Fruit fly (Drosophila melanogaster) whole organism, wandering third instar larva: Measurements from ENCODE around the gene CG31089.

Experiments
- CG32264 ChIP-seq: fragments of 200-800 bp; sonication (Bioruptor generic); optimal IDR thresholded peaks from 2 replicates; lab custom pipeline; 2016; ENCODE audit warnings: missing biosample characterization, missing genetic modification characterization
- CG9705 ChIP-seq: fragments of 200-800 bp; sonication (Bioruptor generic); optimal IDR thresholded peaks from 2 replicates; lab custom pipeline; 2018; ENCODE audit warnings: missing biosample characterization, mild to moderate bottlenecking, missing genetic modification characterization
- CrebA ChIP-seq: fragments of 200-800 bp; sonication (Bioruptor generic); optimal IDR thresholded peaks from 2 replicates; lab custom pipeline; 2016; ENCODE audit warnings: missing biosample characterization, mild to moderate bottlenecking, missing genetic modification characterization, borderline replicate concordance
- Dfd ChIP-seq: fragments of >200 bp; optimal IDR thresholded peaks from 2 replicates; lab custom pipeline; 2017; ENCODE audit warnings: missing biosample characterization, missing genetic modification characterization
- Dif ChIP-seq: fragments of 200-275, 200-300 bp; sonication (Bioruptor generic); optimal IDR thresholded peaks from 2 replicates; lab custom pipeline; 2018; ENCODE audit warnings: missing biosample characterization, missing genetic modification characterization; ENCODE audit not compliant: partially characterized antibody
- GATAd ChIP-seq: sonication (Bioruptor generic); optimal IDR thresholded peaks from 2 replicates; lab custom pipeline; 2016; ENCODE audit warnings: missing biosample characterization, missing genetic modification characterization
- HLH106 ChIP-seq: fragments of 200-800 bp; optimal IDR thresholded peaks from 3 replicates; lab custom pipeline; 2019; ENCODE audit warnings: missing biosample characterization, mild to moderate bottlenecking, missing genetic modification characterization, moderate library complexity
- Hnf4 ChIP-seq: fragments of 200-800 bp; sonication (Bioruptor generic); optimal IDR thresholded peaks from 2 replicates; lab custom pipeline; 2016; ENCODE audit warnings: missing biosample characterization, mild to moderate bottlenecking, missing genetic modification characterization
- Hr83 ChIP-seq: fragments of 200-300 bp; sonication (Bioruptor generic); optimal IDR thresholded peaks from 2 replicates; lab custom pipeline; 2016; ENCODE audit warnings: missing biosample characterization, mild to moderate bottlenecking, missing genetic modification characterization, moderate library complexity; ENCODE audit not compliant: poor library complexity, severe bottlenecking
- Jra ChIP-seq: sonication (Bioruptor generic); optimal IDR thresholded peaks from 2 replicates; lab custom pipeline; 2016; ENCODE audit warnings: missing biosample characterization, missing genetic modification characterization
- Myc ChIP-seq: fragments of >200 bp; optimal IDR thresholded peaks from 2 replicates; lab custom pipeline; 2017
- OdsH ChIP-seq: fragments of 200-800 bp; sonication (Bioruptor generic); optimal IDR thresholded peaks from 2 replicates; lab custom pipeline; 2016; ENCODE audit warnings: missing biosample characterization, mild to moderate bottlenecking, missing genetic modification characterization
- Rel ChIP-seq, 2 experiments: fragments of 200-800 bp; sonication (Bioruptor generic) in 1 of 2; optimal IDR thresholded peaks; 2 replicates in 1 of 2; 3 replicates in 1 of 2; lab custom pipeline; 2016 to 2019; ENCODE audit warnings: mild to moderate bottlenecking in 2 of 2, missing biosample characterization in 2 of 2, missing genetic modification characterization in 2 of 2, moderate library complexity in 1 of 2
- Sp1 ChIP-seq: fragments of 200-800 bp; sonication (Bioruptor generic); optimal IDR thresholded peaks from 3 replicates; lab custom pipeline; 2019; ENCODE audit warnings: missing biosample characterization, mild to moderate bottlenecking, missing genetic modification characterization, moderate library complexity
- br ChIP-seq: fragments of 200-800 bp; sonication (Bioruptor generic); optimal IDR thresholded peaks from 2 replicates; lab custom pipeline; 2016; ENCODE audit warnings: missing biosample characterization, missing genetic modification characterization
- brk ChIP-seq: fragments of 200-800 bp; sonication (Bioruptor generic); optimal IDR thresholded peaks from 2 replicates; lab custom pipeline; 2016; ENCODE audit warnings: missing biosample characterization, mild to moderate bottlenecking, missing genetic modification characterization
- dl ChIP-seq, 2 experiments: fragments of 175-275, 200-275 bp in 1 of 2; fragments of 200-275 bp in 1 of 2; sonication (Bioruptor generic); optimal IDR thresholded peaks; lab custom pipeline; 2018; ENCODE audit warnings: mild to moderate bottlenecking in 2 of 2, missing biosample characterization in 2 of 2, missing genetic modification characterization in 2 of 2, moderate library complexity in 2 of 2; ENCODE audit not compliant: partially characterized antibody in 2 of 2, insufficient read depth in 1 of 2
- dmrt93B ChIP-seq: fragments of 200-800 bp; sonication (Bioruptor generic); optimal IDR thresholded peaks from 2 replicates; lab custom pipeline; 2018; ENCODE audit warnings: missing biosample characterization, mild to moderate bottlenecking, missing genetic modification characterization
- dsf ChIP-seq: sonication (Bioruptor generic); optimal IDR thresholded peaks from 2 replicates; lab custom pipeline; 2016; ENCODE audit warnings: missing biosample characterization, missing genetic modification characterization, borderline replicate concordance
- ey ChIP-seq: fragments of 200-800 bp; sonication (Bioruptor generic); optimal IDR thresholded peaks from 2 replicates; lab custom pipeline; 2016; ENCODE audit warnings: missing biosample characterization, missing genetic modification characterization
- foxo ChIP-seq, 2 experiments: fragments of 200-800 bp; sonication (Bioruptor generic); optimal IDR thresholded peaks; 2 replicates in 1 of 2; 3 replicates in 1 of 2; lab custom pipeline; 2016 to 2017; ENCODE audit warnings: missing biosample characterization in 2 of 2, missing genetic modification characterization in 2 of 2
- h ChIP-seq: fragments of 200-800 bp; sonication (Bioruptor generic); optimal IDR thresholded peaks from 3 replicates; lab custom pipeline; 2016; ENCODE audit warnings: missing biosample characterization, mild to moderate bottlenecking, missing genetic modification characterization
- jim ChIP-seq: fragments of 175-275, 200-325 bp; sonication (Bioruptor generic); optimal IDR thresholded peaks from 2 replicates; lab custom pipeline; 2016; ENCODE audit warnings: missing biosample characterization, mild to moderate bottlenecking, missing genetic modification characterization
- lola ChIP-seq: fragments of >200 bp; optimal IDR thresholded peaks from 2 replicates; lab custom pipeline; 2017; ENCODE audit warnings: missing biosample characterization, missing genetic modification characterization
- pan ChIP-seq: fragments of >200 bp; optimal IDR thresholded peaks from 2 replicates; lab custom pipeline; 2017
- psq ChIP-seq: fragments of 200-800 bp; sonication (Bioruptor generic); optimal IDR thresholded peaks from 3 replicates; lab custom pipeline; 2017; ENCODE audit warnings: missing biosample characterization, mild to moderate bottlenecking, missing genetic modification characterization, moderate library complexity
- rgr ChIP-seq: fragments of 200-800 bp; sonication (Bioruptor generic); optimal IDR thresholded peaks from 3 replicates; lab custom pipeline; 2016; ENCODE audit warnings: missing biosample characterization, mild to moderate bottlenecking, missing genetic modification characterization
- sage ChIP-seq: fragments of 200-800 bp; sonication (Bioruptor generic); optimal IDR thresholded peaks from 2 replicates; lab custom pipeline; 2016; ENCODE audit warnings: missing biosample characterization, mild to moderate bottlenecking, missing genetic modification characterization
- sv ChIP-seq: fragments of 200-800 bp; sonication (Bioruptor generic); optimal IDR thresholded peaks from 3 replicates; lab custom pipeline; 2016; ENCODE audit warnings: missing biosample characterization, missing genetic modification characterization
- tai ChIP-seq: sonication (Bioruptor generic); optimal IDR thresholded peaks from 2 replicates; lab custom pipeline; 2016; ENCODE audit warnings: missing biosample characterization, missing genetic modification characterization
- usp ChIP-seq: fragments of >200 bp; optimal IDR thresholded peaks from 2 replicates; lab custom pipeline; 2017; ENCODE audit warnings: missing biosample characterization, missing genetic modification characterization
- woc ChIP-seq: sonication (Bioruptor generic); optimal IDR thresholded peaks from 2 replicates; lab custom pipeline; 2016; ENCODE audit warnings: missing biosample characterization, mild to moderate bottlenecking, missing genetic modification characterization

Gene CG31089

DNA sequence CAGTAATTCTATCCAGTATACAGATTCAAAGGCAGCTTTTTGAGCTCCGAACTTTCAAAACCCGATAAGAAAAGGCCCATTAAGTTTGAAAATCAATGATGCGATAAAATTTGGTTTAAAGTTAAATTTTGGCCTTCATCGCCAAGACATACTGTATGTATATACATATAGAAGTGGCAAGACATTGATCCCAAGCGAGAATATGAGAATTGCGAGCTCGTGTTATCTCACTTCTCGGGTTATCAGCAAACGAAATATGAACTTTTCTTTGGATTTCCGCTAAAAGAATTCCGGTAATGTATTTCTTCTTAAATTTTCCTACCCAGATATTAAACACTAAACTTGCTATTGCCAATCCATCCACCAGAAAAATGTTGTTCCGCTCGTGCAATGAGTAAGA is 25.4 kb upstream of the CG31089 start:
- TF ChIP-seq Hnf4 (GFP tag; lab: Kevin White, UChicago) (no peak), jim (GFP tag; lab: Kevin White, UChicago) (no peak), ey (GFP tag; lab: Kevin White, UChicago) (no peak), dl (GFP tag; optimal IDR thresholded peaks at IDR 0.05; lab: Kevin White, UChicago; ENCODE audit: insufficient read depth in 1 of 2, partially characterized antibody in 2 of 2) (no peak), GATAd (GFP tag; lab: Kevin White, UChicago) (no peak), tai (no peak), h (GFP tag; lab: Kevin White, UChicago) (no peak), rgr (no peak), HLH106 (tag; lab: Kevin White, UChicago) (no peak), Jra (no peak), brk (GFP tag; lab: Kevin White, UChicago) (no peak), Dif (no peak), sv (no peak), Rel (GFP tag; optimal IDR thresholded peaks at IDR 0.05; lab: Kevin White, UChicago) (no peak), Rel (tag; optimal IDR thresholded peaks at IDR 0.05; lab: Kevin White, UChicago) (no peak), usp (GFP tag; lab: Kevin White, UChicago) (no peak), OdsH (GFP tag; lab: Kevin White, UChicago) (no peak)

DNA sequence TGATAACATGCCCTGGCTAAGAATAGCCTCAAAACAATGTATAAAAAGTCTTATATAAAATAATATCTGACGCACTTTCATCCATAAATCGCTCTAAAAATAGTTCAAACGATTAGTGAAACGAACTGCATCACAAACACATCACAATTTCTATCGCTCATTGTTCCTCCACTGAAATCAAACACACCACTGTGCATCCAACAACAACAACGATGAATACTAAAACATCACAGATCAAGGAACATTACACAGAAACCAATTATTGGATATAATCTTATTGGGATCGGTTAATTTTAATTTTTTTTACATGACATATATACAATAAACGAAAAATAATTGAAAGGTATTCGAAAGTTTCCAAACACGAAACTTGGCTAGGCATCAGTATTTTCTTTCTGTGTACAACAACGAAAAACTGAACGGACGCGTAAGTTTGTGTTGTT is 23.1 kb upstream of the CG31089 start:
- TF ChIP-seq rgr (peak; percentile 17), tai (no peak), dmrt93B (GFP tag; lab: Kevin White, UChicago) (no peak), dl (GFP tag; optimal IDR thresholded peaks at IDR 0.05; lab: Kevin White, UChicago; ENCODE audit: insufficient read depth in 1 of 2, partially characterized antibody in 2 of 2) (no peak), lola (GFP tag; lab: Kevin White, UChicago) (no peak), br (GFP tag; lab: Kevin White, UChicago) (no peak), sage (GFP tag; lab: Kevin White, UChicago) (no peak), h (GFP tag; lab: Kevin White, UChicago) (peak; percentile 2), ey (GFP tag; lab: Kevin White, UChicago) (peak; percentile 19), Rel (GFP tag; optimal IDR thresholded peaks at IDR 0.05; lab: Kevin White, UChicago) (no peak), Rel (tag; optimal IDR thresholded peaks at IDR 0.05; lab: Kevin White, UChicago) (no peak), foxo (GFP tag; optimal IDR thresholded peaks at IDR 0.05; lab: Kevin White, UChicago) (no peak), sv (peak; percentile 57), GATAd (GFP tag; lab: Kevin White, UChicago) (no peak)

DNA sequence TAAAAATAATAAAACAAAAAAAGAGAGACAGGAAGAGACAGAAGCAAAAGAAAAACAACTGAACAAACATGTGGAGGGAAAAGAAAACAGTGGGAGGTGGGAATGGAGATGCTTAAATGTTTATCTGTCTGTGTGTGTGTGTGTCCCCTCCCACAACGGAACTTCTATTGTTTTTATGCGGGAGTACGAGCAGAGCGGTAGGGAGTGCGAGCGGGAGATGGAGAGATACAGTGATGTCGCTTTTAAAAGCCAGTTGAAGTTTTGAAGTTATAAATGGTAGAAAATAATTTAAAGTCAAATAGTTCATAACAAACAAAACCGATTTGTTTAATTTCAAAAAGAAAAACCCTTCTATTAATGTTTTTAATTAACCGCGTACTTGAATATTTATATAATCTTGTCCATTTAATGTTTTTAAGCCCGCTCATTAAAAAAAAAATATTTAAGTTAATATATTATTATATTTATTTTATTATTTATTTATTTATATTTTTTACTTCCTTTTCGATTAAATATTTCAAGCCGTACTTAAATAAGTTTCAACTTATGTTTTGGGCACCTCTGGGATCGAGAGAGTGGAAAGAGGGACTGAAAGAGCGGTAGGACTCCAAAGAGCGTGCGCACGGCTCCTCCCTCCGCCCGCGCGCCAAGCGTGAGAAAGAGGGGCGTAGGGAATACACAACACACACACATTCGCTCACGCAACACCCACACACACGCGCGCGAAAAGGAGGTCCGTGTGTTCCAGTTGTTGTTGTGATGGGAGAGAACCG is 22.1 kb upstream of the CG31089 start:
- peak; percentile 58 for TF ChIP-seq Sp1 (GFP tag; lab: Kevin White, UChicago)
- peak; percentile 13 for TF ChIP-seq Myc (lab: Kevin White, UChicago)
- TF ChIP-seq Dif, result peak; percentile 74
- peak; percentile 60 for TF ChIP-seq psq (GFP tag; lab: Kevin White, UChicago)
- peak; percentile 59 for TF ChIP-seq HLH106 (tag; lab: Kevin White, UChicago)
- peak; percentile 14 for TF ChIP-seq h (GFP tag; lab: Kevin White, UChicago)
- TF ChIP-seq ey (GFP tag; lab: Kevin White, UChicago), result no peak
- TF ChIP-seq jim (GFP tag; lab: Kevin White, UChicago), result peak; percentile 23
- peak; percentile 22 for TF ChIP-seq dmrt93B (GFP tag; lab: Kevin White, UChicago)
- peak in 1 of 2 experiments; percentile 49 for TF ChIP-seq foxo (GFP tag; optimal IDR thresholded peaks at IDR 0.05; lab: Kevin White, UChicago)
- no peak for TF ChIP-seq dsf (GFP tag; lab: Kevin White, UChicago)
- TF ChIP-seq pan (lab: Kevin White, UChicago), result no peak
- TF ChIP-seq Hr83 (GFP tag; lab: Kevin White, UChicago), result peak; percentile 76
- peak; percentile 33 for TF ChIP-seq OdsH (GFP tag; lab: Kevin White, UChicago)
- TF ChIP-seq dl (GFP tag; optimal IDR thresholded peaks at IDR 0.05; lab: Kevin White, UChicago; ENCODE audit: insufficient read depth in 1 of 2, partially characterized antibody in 2 of 2), result peak in 1 of 2 experiments; percentile 74
- no peak for TF ChIP-seq Rel (GFP tag; optimal IDR thresholded peaks at IDR 0.05; lab: Kevin White, UChicago)
- TF ChIP-seq Rel (tag; optimal IDR thresholded peaks at IDR 0.05; lab: Kevin White, UChicago), result no peak
- TF ChIP-seq GATAd (GFP tag; lab: Kevin White, UChicago), result no peak
- no peak for TF ChIP-seq CrebA (GFP tag; lab: Kevin White, UChicago)
- no peak for TF ChIP-seq CG32264 (GFP tag; lab: Kevin White, UChicago)
- peak; percentile 28 for TF ChIP-seq woc (GFP tag; lab: Kevin White, UChicago)
- TF ChIP-seq rgr, result peak; percentile 29
- TF ChIP-seq Dfd, result peak; percentile 3
- TF ChIP-seq CG9705 (GFP tag; lab: Kevin White, UChicago), result no peak
- TF ChIP-seq, all 38 proteins: peak for 15
